Fruit fly (Drosophila melanogaster) whole organism, prepupa: ENCODE measurements around the gene tj.
A peak's percentile ranks its signal among the peaks of the same experiment; 100 is the strongest.

ENCODE experiments used
- Blimp-1 ChIP-seq: fragments of 200-800 bp; sonication (Bioruptor generic); optimal IDR thresholded peaks from 3 replicates; lab custom pipeline; 2017; ENCODE audit warnings: missing biosample characterization, missing genetic modification characterization, mild to moderate bottlenecking, moderate library complexity, missing genetic modification reagents
- CG10631 ChIP-seq: fragments of 200-800 bp; sonication (Bioruptor generic); optimal IDR thresholded peaks from 2 replicates; lab custom pipeline; 2016; ENCODE audit warnings: missing biosample characterization, missing genetic modification characterization
- CG10669 ChIP-seq: fragments of 200-800 bp; sonication (Bioruptor generic); optimal IDR thresholded peaks from 3 replicates; lab custom pipeline; 2018; ENCODE audit warnings: missing biosample characterization, mild to moderate bottlenecking, missing genetic modification characterization, moderate library complexity
- CG11294 ChIP-seq: fragments of 200-800 bp; sonication (Bioruptor generic); IDR thresholded peaks from 2 replicates; pipeline ENCODE4 v1.3.6; 2022; ENCODE audit warnings: missing biosample characterization, missing genetic modification characterization
- CG11762 ChIP-seq: fragments of 200-800 bp; sonication (Bioruptor generic); optimal IDR thresholded peaks from 3 replicates; lab custom pipeline; 2016; ENCODE audit warnings: missing biosample characterization, missing genetic modification characterization; ENCODE audit not compliant: insufficient read depth
- CG15336 ChIP-seq: fragments of 200-800 bp; sonication (Bioruptor generic); IDR thresholded peaks from 2 replicates; pipeline ENCODE4 v1.3.6; 2022; ENCODE audit warnings: missing biosample characterization, missing genetic modification characterization
- CG1621 ChIP-seq: fragments of 200-800 bp; sonication (Bioruptor generic); optimal IDR thresholded peaks from 3 replicates; lab custom pipeline; 2018; ENCODE audit warnings: missing biosample characterization, mild to moderate bottlenecking, missing genetic modification characterization
- CG16779 ChIP-seq: fragments of 200-800 bp; sonication (Bioruptor generic); optimal IDR thresholded peaks from 3 replicates; lab custom pipeline; 2017; ENCODE audit warnings: missing biosample characterization, mild to moderate bottlenecking, missing genetic modification characterization
- CG3032 ChIP-seq: fragments of 200-800 bp; optimal IDR thresholded peaks from 2 replicates; lab custom pipeline; 2019; ENCODE audit warnings: missing biosample characterization, mild to moderate bottlenecking, missing genetic modification characterization, moderate library complexity
- CG32006 ChIP-seq: fragments of 200-800 bp; sonication (Bioruptor generic); optimal IDR thresholded peaks from 3 replicates; lab custom pipeline; 2017; ENCODE audit warnings: missing biosample characterization, mild to moderate bottlenecking, missing genetic modification characterization
- CG34406 ChIP-seq: fragments of 200-800 bp; sonication (Bioruptor generic); optimal IDR thresholded peaks from 3 replicates; lab custom pipeline; 2016; ENCODE audit warnings: missing biosample characterization, missing genetic modification characterization
- CG3919 ChIP-seq: fragments of 200-800 bp; sonication (Bioruptor generic); optimal IDR thresholded peaks from 3 replicates; lab custom pipeline; 2016; ENCODE audit warnings: missing biosample characterization, missing genetic modification characterization
- CG4318 ChIP-seq: fragments of 200-800 bp; sonication (Bioruptor generic); optimal IDR thresholded peaks from 3 replicates; lab custom pipeline; 2017; ENCODE audit warnings: missing biosample characterization, mild to moderate bottlenecking, missing genetic modification characterization
- CG6163 ChIP-seq: fragments of 200-800 bp; sonication (Bioruptor generic); IDR thresholded peaks from 3 replicates; pipeline ENCODE4 v1.3.6; 2022; ENCODE audit warnings: missing biosample characterization, missing genetic modification characterization
- CG6276 ChIP-seq: fragments of 200-800 bp; sonication (Bioruptor generic); optimal IDR thresholded peaks from 2 replicates; lab custom pipeline; 2017; ENCODE audit warnings: missing biosample characterization, mild to moderate bottlenecking, missing genetic modification characterization
- CG6792 ChIP-seq: fragments of 200-800 bp; sonication (Bioruptor generic); optimal IDR thresholded peaks from 3 replicates; lab custom pipeline; 2016; ENCODE audit warnings: missing biosample characterization, missing genetic modification characterization
- CG6808 ChIP-seq: fragments of 200-800 bp; sonication (Bioruptor generic); optimal IDR thresholded peaks from 3 replicates; lab custom pipeline; 2017; ENCODE audit warnings: missing biosample characterization, missing genetic modification characterization, mild to moderate bottlenecking, moderate library complexity, missing genetic modification reagents
- CG7368 ChIP-seq: fragments of 200-800 bp; sonication (Bioruptor generic); optimal IDR thresholded peaks from 3 replicates; lab custom pipeline; 2016; ENCODE audit warnings: missing biosample characterization, missing genetic modification characterization
- CG8119 ChIP-seq: fragments of 200-800 bp; sonication (Bioruptor generic); IDR thresholded peaks from 3 replicates; pipeline ENCODE4 v1.3.6; 2022; ENCODE audit warnings: missing biosample characterization, missing genetic modification characterization
- CG8319 ChIP-seq: fragments of 200-800 bp; sonication (Bioruptor generic); optimal IDR thresholded peaks from 3 replicates; lab custom pipeline; 2016; ENCODE audit warnings: missing biosample characterization, missing genetic modification characterization
- CG8632 ChIP-seq: fragments of 200-800 bp; sonication (Bioruptor generic); optimal IDR thresholded peaks from 3 replicates; lab custom pipeline; 2016; ENCODE audit warnings: missing biosample characterization, missing genetic modification characterization
- CG9139 ChIP-seq: fragments of 200-800 bp; sonication (Bioruptor generic); optimal IDR thresholded peaks from 3 replicates; lab custom pipeline; 2017; ENCODE audit warnings: missing biosample characterization, mild to moderate bottlenecking, missing genetic modification characterization
- Eip75B ChIP-seq: fragments of 200-800 bp; sonication (Bioruptor generic); optimal IDR thresholded peaks from 3 replicates; lab custom pipeline; 2016; ENCODE audit warnings: missing biosample characterization, missing genetic modification characterization
- Eip78C ChIP-seq: fragments of 200-800 bp; sonication (Bioruptor generic); peaks from one replicate; lab custom pipeline; 2016; ENCODE audit warnings: missing biosample characterization, missing genetic modification characterization
- Eip93F ChIP-seq: fragments of 200-800 bp; sonication (Bioruptor generic); optimal IDR thresholded peaks from 2 replicates; lab custom pipeline; 2016; ENCODE audit warnings: missing biosample characterization, mild to moderate bottlenecking, missing genetic modification characterization
- Ets21C ChIP-seq: fragments of 200-800 bp; sonication (Bioruptor generic); optimal IDR thresholded peaks from 3 replicates; lab custom pipeline; 2016; ENCODE audit warnings: missing biosample characterization, missing genetic modification characterization
- Hr39 ChIP-seq: fragments of 200-800 bp; sonication (Bioruptor generic); optimal IDR thresholded peaks from 2 replicates; lab custom pipeline; 2016; ENCODE audit warnings: missing biosample characterization, missing genetic modification characterization
- Hr4 ChIP-seq: fragments of 200-800 bp; sonication (Bioruptor generic); optimal IDR thresholded peaks from 3 replicates; lab custom pipeline; 2016; ENCODE audit warnings: missing biosample characterization, missing genetic modification characterization
- Met ChIP-seq: fragments of 200-800 bp; sonication (Bioruptor generic); optimal IDR thresholded peaks from 3 replicates; lab custom pipeline; 2016; ENCODE audit warnings: missing biosample characterization, missing genetic modification characterization
- Smox ChIP-seq: fragments of 200-800 bp; sonication (Bioruptor generic); optimal IDR thresholded peaks from 3 replicates; lab custom pipeline; 2016; ENCODE audit warnings: missing biosample characterization, missing genetic modification characterization
- Sox102F ChIP-seq: fragments of 200-800 bp; sonication (Bioruptor generic); optimal IDR thresholded peaks from 2 replicates; lab custom pipeline; 2016; ENCODE audit warnings: missing biosample characterization, mild to moderate bottlenecking, missing genetic modification characterization
- Sox14 ChIP-seq: fragments of 200-800 bp; sonication (Bioruptor generic); optimal IDR thresholded peaks from 3 replicates; lab custom pipeline; 2016; ENCODE audit warnings: missing biosample characterization, missing genetic modification characterization
- Sox15 ChIP-seq: fragments of 200-800 bp; sonication (Bioruptor generic); optimal IDR thresholded peaks from 3 replicates; lab custom pipeline; 2016; ENCODE audit warnings: missing biosample characterization, missing genetic modification characterization
- achi ChIP-seq: fragments of 200-800 bp; sonication (Bioruptor generic); optimal IDR thresholded peaks from 3 replicates; lab custom pipeline; 2016; ENCODE audit warnings: missing biosample characterization, missing genetic modification characterization
- acj6 ChIP-seq: fragments of 200-800 bp; sonication (Bioruptor generic); optimal IDR thresholded peaks from 3 replicates; lab custom pipeline; 2016; ENCODE audit warnings: missing biosample characterization, missing genetic modification characterization
- cyc ChIP-seq: fragments of 200-800 bp; sonication (Bioruptor generic); optimal IDR thresholded peaks from 3 replicates; lab custom pipeline; 2016; ENCODE audit warnings: missing biosample characterization, missing genetic modification characterization
- dac ChIP-seq: fragments of 200-800 bp; sonication (Bioruptor generic); optimal IDR thresholded peaks from 2 replicates; lab custom pipeline; 2017; ENCODE audit warnings: missing biosample characterization, mild to moderate bottlenecking, missing genetic modification characterization
- eg ChIP-seq: fragments of 200-800 bp; sonication (Bioruptor generic); IDR thresholded peaks from 3 replicates; pipeline ENCODE4 v1.3.6; 2022; ENCODE audit warnings: missing biosample characterization, missing genetic modification characterization
- fd59A ChIP-seq: fragments of 200-800 bp; sonication (Bioruptor generic); optimal IDR thresholded peaks from 2 replicates; lab custom pipeline; 2017; ENCODE audit warnings: missing biosample characterization, mild to moderate bottlenecking, missing genetic modification characterization, missing genetic modification reagents
- fd85E ChIP-seq: fragments of 200-800 bp; sonication (Bioruptor generic); optimal IDR thresholded peaks from 3 replicates; lab custom pipeline; 2016; ENCODE audit warnings: missing biosample characterization, missing genetic modification characterization
- fkh ChIP-seq: fragments of 200-800 bp; sonication (Bioruptor generic); optimal IDR thresholded peaks from 3 replicates; lab custom pipeline; 2017; ENCODE audit warnings: missing biosample characterization, mild to moderate bottlenecking, missing genetic modification characterization, moderate library complexity
- lz ChIP-seq: fragments of 200-800 bp; sonication (Bioruptor generic); optimal IDR thresholded peaks from 3 replicates; lab custom pipeline; 2016; ENCODE audit warnings: missing biosample characterization, missing genetic modification characterization
- net ChIP-seq: fragments of 200-800 bp; sonication (Bioruptor generic); optimal IDR thresholded peaks from 3 replicates; lab custom pipeline; 2016; ENCODE audit warnings: missing biosample characterization, missing genetic modification characterization
- salr ChIP-seq, 2 experiments: fragments of 200-800 bp; sonication (Bioruptor generic); optimal IDR thresholded peaks; 3 replicates each; lab custom pipeline; 2016 to 2018; ENCODE audit warnings: missing biosample characterization in 2 of 2, missing genetic modification characterization in 2 of 2, mild to moderate bottlenecking in 1 of 2
- spab ChIP-seq: fragments of 200-800 bp; sonication (Bioruptor generic); optimal IDR thresholded peaks from 2 replicates; lab custom pipeline; 2017; ENCODE audit warnings: missing biosample characterization, mild to moderate bottlenecking, missing genetic modification characterization, missing genetic modification reagents
- ss ChIP-seq, 2 experiments: fragments of 200-800 bp; sonication (Bioruptor generic); optimal IDR thresholded peaks; 2 replicates in 1 of 2; 3 replicates in 1 of 2; lab custom pipeline; 2017 to 2018; ENCODE audit warnings: mild to moderate bottlenecking in 2 of 2, missing biosample characterization in 2 of 2, missing genetic modification characterization in 2 of 2, moderate library complexity in 1 of 2
- svp ChIP-seq: fragments of 200-800 bp; sonication (Bioruptor generic); peaks from one replicate; lab custom pipeline; 2016; ENCODE audit warnings: missing biosample characterization, missing genetic modification characterization
- topi ChIP-seq: fragments of 200-800 bp; sonication (Bioruptor generic); optimal IDR thresholded peaks from 3 replicates; lab custom pipeline; 2016; ENCODE audit warnings: missing biosample characterization, missing genetic modification characterization
- vri ChIP-seq: fragments of 200-800 bp; sonication (Bioruptor generic); optimal IDR thresholded peaks from 3 replicates; lab custom pipeline; 2016; ENCODE audit warnings: missing biosample characterization, mild to moderate bottlenecking, missing genetic modification characterization

tj gene

DNA sequence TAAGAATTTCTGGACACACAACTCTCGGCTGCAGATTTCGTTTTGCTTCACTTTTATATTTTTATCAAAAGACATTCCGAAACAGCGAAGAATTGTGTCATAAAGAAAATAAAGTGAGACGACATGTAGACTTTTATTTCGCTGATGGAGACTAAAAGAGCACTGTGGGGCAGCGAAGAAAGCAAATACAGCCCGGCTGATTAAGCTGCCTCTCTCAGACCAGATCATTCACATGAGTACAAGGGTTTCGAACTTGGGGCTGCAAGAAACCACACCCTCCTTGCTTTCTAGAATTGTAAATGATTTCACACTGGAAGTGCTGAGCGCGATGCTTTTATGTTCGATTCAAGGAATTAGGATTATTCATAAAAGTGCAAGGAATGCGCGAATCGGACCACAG, 39.0 kb upstream of the tj start (continued):
- no peak for TF ChIP-seq salr (GFP tag; optimal IDR thresholded peaks at IDR 0.05; lab: Kevin White, UChicago)
- 0 out of 3 replicates have a peak, but pooled peaks have one; percentile 36 for TF ChIP-seq CG6163 (GFP tag; lab: Robert Waterston, UW)
- TF ChIP-seq CG1621: no peak
- no peak for TF ChIP-seq fd59A (GFP tag; lab: Kevin White, UChicago)
- no peak for TF ChIP-seq Eip93F
- no peak for TF ChIP-seq Eip75B (GFP tag; lab: Kevin White, UChicago)
- TF ChIP-seq, all 60 proteins: peak for 5

DNA sequence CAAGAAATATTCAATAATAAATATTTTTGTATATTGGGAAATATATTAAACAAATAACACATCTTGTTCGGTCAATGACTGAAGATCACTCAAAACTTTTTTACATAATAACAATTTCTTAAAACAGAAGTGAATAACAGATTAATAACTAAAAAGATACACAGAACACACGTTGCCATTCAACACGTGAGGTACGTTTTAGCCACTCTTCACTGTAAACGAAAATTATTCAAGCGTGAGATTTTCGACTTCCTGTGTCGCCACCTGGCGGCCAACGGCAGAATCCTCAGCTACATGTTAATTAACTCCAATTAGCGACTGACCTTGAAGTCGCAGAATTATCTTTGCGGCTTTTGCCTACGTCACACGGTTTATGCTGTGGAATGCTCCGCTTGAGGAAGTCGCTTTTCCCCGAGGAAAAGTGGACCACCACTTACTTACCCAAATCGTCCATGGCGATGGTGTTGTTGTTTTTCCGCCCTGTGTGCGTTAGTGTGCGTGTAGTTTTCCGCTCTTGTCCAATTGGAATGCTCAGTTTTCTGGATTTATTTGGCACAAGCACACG, 38.2 kb upstream of the tj start:
- TF ChIP-seq ss (GFP tag; optimal IDR thresholded peaks at IDR 0.05; lab: Kevin White, UChicago): no peak
- TF ChIP-seq CG6276: peak; percentile 6
- peak; percentile 4 for TF ChIP-seq Sox15
- peak; percentile 32 for TF ChIP-seq CG6808 (GFP tag; lab: Kevin White, UChicago)
- peak; percentile 76 for TF ChIP-seq svp (GFP tag; lab: Kevin White, UChicago)
- TF ChIP-seq Smox (GFP tag; lab: Kevin White, UChicago): peak; percentile 68
- TF ChIP-seq Hr39 (GFP tag; lab: Kevin White, UChicago): peak; percentile 68
- TF ChIP-seq Eip75B (GFP tag; lab: Kevin White, UChicago): peak; percentile 20
- no peak for TF ChIP-seq fkh (GFP tag; lab: Kevin White, UChicago)
- peak; percentile 54 for TF ChIP-seq Hr4 (GFP tag; lab: Kevin White, UChicago)
- TF ChIP-seq salr (GFP tag; optimal IDR thresholded peaks at IDR 0.05; lab: Kevin White, UChicago): peak in 1 of 2 experiments; percentile 11
- no peak for TF ChIP-seq CG11294 (GFP tag; lab: Robert Waterston, UW)
- peak; percentile 62 for TF ChIP-seq vri (GFP tag; lab: Kevin White, UChicago)
- TF ChIP-seq cyc: peak; percentile 53
- TF ChIP-seq CG3919 (GFP tag; lab: Kevin White, UChicago): peak; percentile 56
- peak; percentile 47 for TF ChIP-seq Ets21C
- peak; percentile 16 for TF ChIP-seq CG10631
- TF ChIP-seq CG9139 (GFP tag; lab: Kevin White, UChicago): no peak
- peak; percentile 57; the same call in 2 of the 3 replicates for TF ChIP-seq CG8119 (GFP tag; lab: Robert Waterston, UW)
- TF ChIP-seq Eip78C (GFP tag; lab: Kevin White, UChicago): peak; percentile 86
- peak; percentile 22 for TF ChIP-seq CG8319
- no peak for TF ChIP-seq spab (GFP tag; lab: Kevin White, UChicago)
- no peak for TF ChIP-seq Blimp-1
- TF ChIP-seq dac (GFP tag; lab: Kevin White, UChicago): no peak
- TF ChIP-seq lz (GFP tag; lab: Kevin White, UChicago): peak; percentile 50
- TF ChIP-seq CG34406 (GFP tag; lab: Kevin White, UChicago): peak; percentile 52
- TF ChIP-seq achi (GFP tag; lab: Kevin White, UChicago): peak; percentile 51
- TF ChIP-seq acj6: peak; percentile 65
- peak; percentile 46 for TF ChIP-seq CG8632 (GFP tag; lab: Kevin White, UChicago)
- TF ChIP-seq topi: peak; percentile 58
- peak; percentile 26 for TF ChIP-seq CG6792 (GFP tag; lab: Kevin White, UChicago)
- TF ChIP-seq CG32006 (GFP tag; lab: Kevin White, UChicago): peak; percentile 48
- TF ChIP-seq Sox14: peak; percentile 31
- TF ChIP-seq Sox102F (GFP tag; lab: Kevin White, UChicago): peak; percentile 35
- TF ChIP-seq eg (GFP tag; lab: Robert Waterston, UW): peak; percentile 59
- TF ChIP-seq CG16779 (tag; lab: Kevin White, UChicago): no peak
- no peak for TF ChIP-seq CG7368
- TF ChIP-seq Met: peak; percentile 67
- TF ChIP-seq net (GFP tag; lab: Kevin White, UChicago): peak; percentile 66
- peak; percentile 50 for TF ChIP-seq CG10669 (GFP tag; lab: Kevin White, UChicago)
- peak; percentile 71 for TF ChIP-seq CG6163 (GFP tag; lab: Robert Waterston, UW)
- peak; percentile 28 for TF ChIP-seq CG11762
- TF ChIP-seq CG4318 (GFP tag; lab: Kevin White, UChicago): no peak
- TF ChIP-seq fd59A (GFP tag; lab: Kevin White, UChicago): peak; percentile 0
- peak; percentile 41 for TF ChIP-seq CG1621
- peak; percentile 57 for TF ChIP-seq CG3032 (tag; lab: Kevin White, UChicago)
- TF ChIP-seq CG15336: peak; percentile 57
- TF ChIP-seq fd85E (GFP tag; lab: Kevin White, UChicago): no peak
